Worm (Caenorhabditis elegans) whole organism, mixed stage, embryonic: ENCODE data around the gene vps-60.

Source experiments
- elt-3 ChIP-seq: fragments of 150-350 bp; optimal IDR thresholded peaks from 2 replicates; lab custom pipeline; 2014; ENCODE audit warnings: missing biosample characterization, missing genetic modification characterization
- flh-1 ChIP-seq: fragments of 200-800 bp; sonication (Bioruptor generic); optimal IDR thresholded peaks from 2 replicates; lab custom pipeline; 2018; ENCODE audit warnings: mild to moderate bottlenecking, missing genetic modification characterization, moderate library complexity, missing compliant biosample characterization
- mep-1 ChIP-seq: fragments of 150-350 bp; optimal IDR thresholded peaks from 2 replicates; lab custom pipeline; 2017; ENCODE audit warnings: missing biosample characterization, missing genetic modification reagents, missing genetic modification characterization, inconsistent platforms
- nhr-237 ChIP-seq: fragments of 150-350 bp; optimal IDR thresholded peaks from 2 replicates; lab custom pipeline; 2014; ENCODE audit warnings: missing biosample characterization, missing genetic modification characterization
- nhr-76 ChIP-seq: sonication (generic microtip); optimal IDR thresholded peaks from 2 replicates; lab custom pipeline; 2017; ENCODE audit warnings: missing biosample characterization, missing genetic modification characterization
- pha-4 ChIP-seq: fragments of 150-350 bp; optimal IDR thresholded peaks from 2 replicates; lab custom pipeline; 2018; ENCODE audit warnings: missing biosample characterization, missing genetic modification reagents, missing genetic modification characterization
- snpc-4 ChIP-seq: fragments of 150-350 bp; optimal IDR thresholded peaks from 2 replicates; lab custom pipeline; 2014; ENCODE audit warnings: missing biosample characterization, missing genetic modification characterization
- unc-120 ChIP-seq: sonication (generic microtip); optimal IDR thresholded peaks from 2 replicates; lab custom pipeline; 2017; ENCODE audit warnings: missing genetic modification characterization, missing compliant biosample characterization; ENCODE audit not compliant: poor library complexity, severe bottlenecking

ce11 chrV:8627580-8627979 is 21.7 kb upstream of the vps-60 start:
- no peak for TF ChIP-seq nhr-76 (tag; lab: Kevin White, UChicago)
- TF ChIP-seq flh-1 (GFP tag; lab: Kevin White, UChicago): no peak
- no peak for TF ChIP-seq mep-1 (tag; lab: Kevin White, UChicago)
- TF ChIP-seq elt-3 (tag; lab: Kevin White, UChicago): no peak
- TF ChIP-seq unc-120 (tag; lab: Kevin White, UChicago): no peak
- no peak for TF ChIP-seq nhr-237 (tag; lab: Kevin White, UChicago)
- TF ChIP-seq pha-4: no peak
- TF ChIP-seq snpc-4 (tag; lab: Kevin White, UChicago): no peak
